Fruit fly (Drosophila melanogaster): ENCODE results near the gene CG42750.

CG42750 gene

dm6 chr2L:18325120-18325581 is 49.6 kb upstream of the CG42750 start (continued):
- peak; percentile 87 for TF ChIP-seq CG15269 (tag; optimal IDR thresholded peaks at IDR 0.05)
- no peak for TF ChIP-seq Dref (GFP tag; IDR thresholded peaks at IDR 0.05)
- TF ChIP-seq CG16779 (GFP tag; IDR thresholded peaks at IDR 0.05) = no peak
- peak; percentile 43 for TF ChIP-seq fu2 (GFP tag; optimal IDR thresholded peaks at IDR 0.05)
- peak; percentile 89 to 90 for TF ChIP-seq chif (GFP tag; optimal IDR thresholded peaks at IDR 0.05)
- TF ChIP-seq yki (optimal IDR thresholded peaks at IDR 0.05) = no peak
- peak; percentile 82 for TF ChIP-seq jumu (GFP tag; optimal IDR thresholded peaks at IDR 0.05)
- peak; percentile 30 for TF ChIP-seq CG6683 (GFP tag; optimal IDR thresholded peaks at IDR 0.05)
- no peak for TF ChIP-seq ash1 (GFP tag; optimal IDR thresholded peaks at IDR 0.05)
- peak; percentile 79 for TF ChIP-seq slbo (GFP tag; IDR thresholded peaks at IDR 0.05)
- no peak for TF ChIP-seq mld (GFP tag; IDR thresholded peaks at IDR 0.05; ENCODE audit: partially characterized antibody)
- TF ChIP-seq az2 (GFP tag; optimal IDR thresholded peaks at IDR 0.05) = peak; percentile 86
- peak; percentile 77 for TF ChIP-seq zf30C (GFP tag; optimal IDR thresholded peaks at IDR 0.05)
- TF ChIP-seq sqz (GFP tag; optimal IDR thresholded peaks at IDR 0.05) = peak; percentile 70
- peak; percentile 82 for TF ChIP-seq ranshi (GFP tag; IDR thresholded peaks at IDR 0.05)
- TF ChIP-seq Dll (GFP tag; IDR thresholded peaks at IDR 0.05; ENCODE audit: partially characterized antibody) = no peak
- no peak for TF ChIP-seq B-H2 (GFP tag; optimal IDR thresholded peaks at IDR 0.05)
- TF ChIP-seq CG10267 (tag; optimal IDR thresholded peaks at IDR 0.05) = peak; percentile 73
- TF ChIP-seq esg (GFP tag; conservative IDR thresholded peaks at IDR 0.05) = peak; percentile 82
- peak; percentile 62 for TF ChIP-seq NK7.1 (GFP tag; optimal IDR thresholded peaks at IDR 0.05)
- TF ChIP-seq CG15601 (tag; optimal IDR thresholded peaks at IDR 0.05) = peak; percentile 85
- TF ChIP-seq CG4820 (GFP tag; optimal IDR thresholded peaks at IDR 0.05) = peak; percentile 78
- TF ChIP-seq CG1603 (tag; optimal IDR thresholded peaks at IDR 0.05) = peak; percentile 96
- TF ChIP-seq CG9437 (GFP tag; optimal IDR thresholded peaks at IDR 0.05) = peak; percentile 67
- peak; percentile 39; the same call in 1 of the 2 replicates for TF ChIP-seq toy (GFP tag; IDR thresholded peaks at IDR 0.05)
- peak; percentile 57 for TF ChIP-seq Myb (GFP tag; optimal IDR thresholded peaks at IDR 0.05)
- no peak for TF ChIP-seq BEAF-32 (GFP tag; optimal IDR thresholded peaks at IDR 0.05)
- peak; percentile 79 for TF ChIP-seq CG10654 (GFP tag; optimal IDR thresholded peaks at IDR 0.05)
- peak; percentile 64 for TF ChIP-seq CG13624 (GFP tag; optimal IDR thresholded peaks at IDR 0.05)
- peak; percentile 85 for TF ChIP-seq bab2 (GFP tag; optimal IDR thresholded peaks at IDR 0.05)
- peak; percentile 43; the same call in 1 of the 2 replicates for TF ChIP-seq CG9215 (GFP tag; IDR thresholded peaks at IDR 0.05)
- peak; percentile 72 for TF ChIP-seq CG43689 (GFP tag; IDR thresholded peaks at IDR 0.05)
- peak; percentile 86 for TF ChIP-seq tap (tag; optimal IDR thresholded peaks at IDR 0.05)
- peak; percentile 79 for TF ChIP-seq Optix (GFP tag; IDR thresholded peaks at IDR 0.05)
- TF ChIP-seq Lhr (GFP tag; optimal IDR thresholded peaks at IDR 0.05) = peak; percentile 55
- TF ChIP-seq sc (optimal IDR thresholded peaks at IDR 0.05) = no peak
- TF ChIP-seq sc (GFP tag; optimal IDR thresholded peaks at IDR 0.05) = peak; percentile 80
- peak; percentile 58 for TF ChIP-seq pho (GFP tag; optimal IDR thresholded peaks at IDR 0.05)
- peak; percentile 83 for TF ChIP-seq slp2 (GFP tag; optimal IDR thresholded peaks at IDR 0.05)
- TF ChIP-seq sr (GFP tag; IDR thresholded peaks at IDR 0.05) = 0 out of 3 replicates have a peak, but pooled peaks have one; percentile 55
- TF ChIP-seq HLH54F (GFP tag; optimal IDR thresholded peaks at IDR 0.05) = peak; percentile 65
- peak; percentile 78 for TF ChIP-seq nau (GFP tag; optimal IDR thresholded peaks at IDR 0.05)
- peak; percentile 72 for TF ChIP-seq pb (GFP tag; optimal IDR thresholded peaks at IDR 0.05)
- TF ChIP-seq Mad (GFP tag; optimal IDR thresholded peaks at IDR 0.05) = peak; percentile 74
- peak; percentile 88 for TF ChIP-seq chn (GFP tag; optimal IDR thresholded peaks at IDR 0.05)
- TF ChIP-seq CG30403 (GFP tag; optimal IDR thresholded peaks at IDR 0.05) = peak; percentile 88
- TF ChIP-seq CG12299 (tag; optimal IDR thresholded peaks at IDR 0.05) = peak; percentile 64
- peak; percentile 87 for TF ChIP-seq Rfx (GFP tag; IDR thresholded peaks at IDR 0.05)
- TF ChIP-seq CG18599 (GFP tag; optimal IDR thresholded peaks at IDR 0.05) = peak; percentile 81
- peak; percentile 88 for TF ChIP-seq Awh (GFP tag; IDR thresholded peaks at IDR 0.05)
- TF ChIP-seq CG11456 (GFP tag; IDR thresholded peaks at IDR 0.05) = peak; percentile 82; the same call in 2 of the 3 replicates
- no peak for TF ChIP-seq br (optimal IDR thresholded peaks at IDR 0.05)

All from whole organism, embryonic.